Worm (Caenorhabditis elegans): ENCODE data around the gene W09C2.7.

The W09C2.7 gene

ce11 chrIV:9668103-9668672 is 46.0 kb upstream of the W09C2.7 start:
- TF ChIP-seq ces-1 (GFP tag; optimal IDR thresholded peaks at IDR 0.05): no peak
- TF ChIP-seq unc-62 (GFP tag; optimal IDR thresholded peaks at IDR 0.05): no peak
- no peak for TF ChIP-seq hpl-2 (GFP tag; optimal IDR thresholded peaks at IDR 0.05)
- no peak for TF ChIP-seq mab-9 (GFP tag; IDR thresholded peaks at IDR 0.05)
- TF ChIP-seq dsc-1 (tag; optimal IDR thresholded peaks at IDR 0.05): no peak
- TF ChIP-seq ceh-90 (tag; optimal IDR thresholded peaks at IDR 0.05): no peak
- TF ChIP-seq fos-1 (tag; optimal IDR thresholded peaks at IDR 0.05): no peak
- TF ChIP-seq sox-4 (tag; optimal IDR thresholded peaks at IDR 0.05): no peak
- TF ChIP-seq unc-30 (tag; optimal IDR thresholded peaks at IDR 0.05): no peak
- TF ChIP-seq snu-23 (GFP tag; optimal IDR thresholded peaks at IDR 0.05): peak; percentile 23
- TF ChIP-seq nhr-19 (GFP tag; conservative IDR thresholded peaks at IDR 0.05): peak; percentile 10; the same call in 1 of the 2 replicates
- no peak for TF ChIP-seq pqm-1 (tag; optimal IDR thresholded peaks at IDR 0.05)
- peak; percentile 65 for TF ChIP-seq elt-2 (tag; optimal IDR thresholded peaks at IDR 0.05)
- TF ChIP-seq fkh-4 (tag; optimal IDR thresholded peaks at IDR 0.05; ENCODE audit: borderline replicate concordance): no peak
- TF ChIP-seq egl-13 (tag; optimal IDR thresholded peaks at IDR 0.05): no peak
- no peak for TF ChIP-seq isw-1 (GFP tag; IDR thresholded peaks at IDR 0.05)
- TF ChIP-seq unc-86 (tag; optimal IDR thresholded peaks at IDR 0.05): no peak
- peak in 1 of 2 experiments; percentile 31 for TF ChIP-seq mdl-1 (tag; optimal IDR thresholded peaks at IDR 0.05)
- no peak for TF ChIP-seq nhr-237 (tag; optimal IDR thresholded peaks at IDR 0.05)
- no peak for TF ChIP-seq fkh-10 (GFP tag; optimal IDR thresholded peaks at IDR 0.05)
- TF ChIP-seq ceh-8 (GFP tag; optimal IDR thresholded peaks at IDR 0.05): no peak
- TF ChIP-seq nhr-11 (tag; optimal IDR thresholded peaks at IDR 0.05): no peak
- no peak for TF ChIP-seq rnt-1 (tag; optimal IDR thresholded peaks at IDR 0.05)
- TF ChIP-seq lin-15B (tag; optimal IDR thresholded peaks at IDR 0.05): no peak
- TF ChIP-seq lin-39 (tag; optimal IDR thresholded peaks at IDR 0.05): no peak
- no peak for TF ChIP-seq nhr-12 (tag; optimal IDR thresholded peaks at IDR 0.05)
- TF ChIP-seq grh-1 (GFP tag; IDR thresholded peaks at IDR 0.05): no peak
- TF ChIP-seq snpc-4 (tag; optimal IDR thresholded peaks at IDR 0.05): no peak
- no peak for TF ChIP-seq ama-1 (optimal IDR thresholded peaks at IDR 0.05)
- no peak for TF ChIP-seq hlh-17 (GFP tag; optimal IDR thresholded peaks at IDR 0.05; ENCODE audit: borderline replicate concordance)
- no peak for TF ChIP-seq elt-3 (tag; optimal IDR thresholded peaks at IDR 0.05)
- no peak for TF ChIP-seq F16B12.6 (tag; optimal IDR thresholded peaks at IDR 0.05)
- TF ChIP-seq lin-14 (GFP tag; optimal IDR thresholded peaks at IDR 0.05): peak; percentile 46
- TF ChIP-seq ceh-82 (tag; optimal IDR thresholded peaks at IDR 0.05): no peak
- TF ChIP-seq alr-1 (tag; optimal IDR thresholded peaks at IDR 0.05; ENCODE audit: borderline replicate concordance): no peak
- TF ChIP-seq efl-3 (GFP tag; optimal IDR thresholded peaks at IDR 0.05): no peak
- no peak for TF ChIP-seq fkh-8 (tag; optimal IDR thresholded peaks at IDR 0.05)
- no peak for TF ChIP-seq sup-37 (GFP tag; optimal IDR thresholded peaks at IDR 0.05)
- TF ChIP-seq pax-3 (tag; optimal IDR thresholded peaks at IDR 0.05): no peak
- TF ChIP-seq pag-3 (tag; optimal IDR thresholded peaks at IDR 0.05; ENCODE audit: borderline replicate concordance, insufficient read depth): no peak
- TF ChIP-seq Y116A8C.19 (tag; optimal IDR thresholded peaks at IDR 0.05; ENCODE audit: borderline replicate concordance): no peak
- TF ChIP-seq efl-1 (optimal IDR thresholded peaks at IDR 0.05): no peak
- peak in 1 of 2 experiments; percentile 56 for TF ChIP-seq efl-1 (GFP tag; optimal IDR thresholded peaks at IDR 0.05 in 1 of 2)
- no peak for TF ChIP-seq nhr-90 (tag; optimal IDR thresholded peaks at IDR 0.05; ENCODE audit: poor library complexity)
- no peak for TF ChIP-seq lin-13 (GFP tag; optimal IDR thresholded peaks at IDR 0.05)
- TF ChIP-seq nhr-28 (tag; optimal IDR thresholded peaks at IDR 0.05): no peak
- no peak for TF ChIP-seq lir-3 (tag; optimal IDR thresholded peaks at IDR 0.05; ENCODE audit: poor library complexity)
- no peak for TF ChIP-seq nhr-85 (tag)
- TF ChIP-seq sptf-1 (tag; optimal IDR thresholded peaks at IDR 0.05): no peak
- TF ChIP-seq nhr-20 (tag; optimal IDR thresholded peaks at IDR 0.05): peak; percentile 77
- no peak for TF ChIP-seq tlp-1 (tag; optimal IDR thresholded peaks at IDR 0.05)
- TF ChIP-seq lin-35 (GFP tag; optimal IDR thresholded peaks at IDR 0.05): peak in 1 of 2 experiments; percentile 14
- TF ChIP-seq ztf-4 (tag; optimal IDR thresholded peaks at IDR 0.05): no peak

Measured in whole organism, L1 larva.